Fruit fly (Drosophila melanogaster): ENCODE results near the gene CG42759.

dm6 chr3R:10142770-10143169 is at the start of gene CG42759:
- no peak for TF ChIP-seq Mnt (GFP tag; optimal IDR thresholded peaks at IDR 0.05)
- TF ChIP-seq cic (GFP tag; optimal IDR thresholded peaks at IDR 0.05) = no peak
- no peak for TF ChIP-seq Hr96 (GFP tag; optimal IDR thresholded peaks at IDR 0.05)
- TF ChIP-seq CG7101 (tag; optimal IDR thresholded peaks at IDR 0.05) = no peak
- TF ChIP-seq CG1620 (GFP tag; optimal IDR thresholded peaks at IDR 0.05) = no peak
- TF ChIP-seq bab1 (GFP tag; optimal IDR thresholded peaks at IDR 0.05) = no peak
- no peak for TF ChIP-seq kay (GFP tag; ENCODE audit: borderline replicate concordance)
- no peak for TF ChIP-seq Crg-1 (GFP tag; optimal IDR thresholded peaks at IDR 0.05)
- TF ChIP-seq cnc (optimal IDR thresholded peaks at IDR 0.05) = no peak
